Worm (Caenorhabditis elegans): ENCODE measurements around the gene etc-1.

ce11 chrII:8616155-8616554 is 48.5 kb upstream of the etc-1 start:
- no peak for TF ChIP-seq F39B2.1 (GFP tag; IDR thresholded peaks at IDR 0.05)
- TF ChIP-seq lag-1 (GFP tag; IDR thresholded peaks at IDR 0.05): no peak
- no peak for TF ChIP-seq aptf-2 (GFP tag; conservative IDR thresholded peaks at IDR 0.05)
- no peak for TF ChIP-seq fkh-3 (tag; optimal IDR thresholded peaks at IDR 0.05)
- no peak for TF ChIP-seq hlh-12 (tag; optimal IDR thresholded peaks at IDR 0.05)
- no peak for TF ChIP-seq pha-4 (tag; optimal IDR thresholded peaks at IDR 0.05)
- TF ChIP-seq B0336.3 (GFP tag; IDR thresholded peaks at IDR 0.05): no peak
- no peak for TF ChIP-seq atf-7 (tag; optimal IDR thresholded peaks at IDR 0.05)
- TF ChIP-seq F57A8.1 (GFP tag; optimal IDR thresholded peaks at IDR 0.05): no peak
- no peak for TF ChIP-seq F37B4.10 (GFP tag; IDR thresholded peaks at IDR 0.05)
- TF ChIP-seq unc-62 (GFP tag; optimal IDR thresholded peaks at IDR 0.05): no peak
- no peak for TF ChIP-seq Y95B8A.8 (GFP tag; IDR thresholded peaks at IDR 0.05)
- no peak for TF ChIP-seq madf-10 (tag; optimal IDR thresholded peaks at IDR 0.05)
- no peak for TF ChIP-seq F52B5.7 (tag; optimal IDR thresholded peaks at IDR 0.05)
